Fruit fly (Drosophila melanogaster) whole organism, embryonic: Measurements from ENCODE around the gene CG32206.

Experiments
- Bdp1 ChIP-seq: fragments of 200-800 bp; sonication (Bioruptor generic); optimal IDR thresholded peaks from 3 replicates; lab custom pipeline; 2016; ENCODE audit warnings: missing biosample characterization, missing genetic modification characterization
- C15 ChIP-seq: fragments of 200-800 bp; sonication (Bioruptor generic); IDR thresholded peaks from 3 replicates; pipeline ENCODE4 v1.3.6; 2022; ENCODE audit warnings: missing biosample characterization, missing genetic modification characterization
- CG10267 ChIP-seq: fragments of 200-800 bp; sonication (Bioruptor generic); optimal IDR thresholded peaks from 2 replicates; lab custom pipeline; 2018; ENCODE audit warnings: missing biosample characterization, mild to moderate bottlenecking, missing genetic modification characterization, moderate library complexity
- CG11398 ChIP-seq: fragments of 200-800 bp; sonication (Bioruptor generic); optimal IDR thresholded peaks from 2 replicates; lab custom pipeline; 2016; ENCODE audit warnings: missing biosample characterization, missing genetic modification characterization
- CG12104 ChIP-seq: fragments of 200-800 bp; sonication (Bioruptor generic); optimal IDR thresholded peaks from 3 replicates; lab custom pipeline; 2016; ENCODE audit warnings: missing biosample characterization, missing genetic modification characterization
- CG12942 ChIP-seq: fragments of 200-800 bp; sonication (Bioruptor generic); optimal IDR thresholded peaks from 3 replicates; lab custom pipeline; 2016; ENCODE audit warnings: missing biosample characterization, missing genetic modification characterization
- CG13424 ChIP-seq: fragments of 200-800 bp; sonication (Bioruptor generic); optimal IDR thresholded peaks from 2 replicates; lab custom pipeline; 2019; ENCODE audit warnings: missing biosample characterization, mild to moderate bottlenecking, missing genetic modification characterization, moderate library complexity
- CG13894 ChIP-seq: fragments of 200-800 bp; sonication (Bioruptor generic); optimal IDR thresholded peaks from 3 replicates; lab custom pipeline; 2018; ENCODE audit warnings: missing biosample characterization, mild to moderate bottlenecking, missing genetic modification characterization, moderate library complexity
- CG14050 ChIP-seq: fragments of 200-800 bp; sonication (Bioruptor generic); IDR thresholded peaks from 3 replicates; pipeline ENCODE4 v1.3.6; 2022; ENCODE audit warnings: missing biosample characterization, missing genetic modification characterization
- CG17186 ChIP-seq: fragments of 200-800 bp; sonication (Bioruptor generic); optimal IDR thresholded peaks from 3 replicates; lab custom pipeline; 2017; ENCODE audit warnings: missing biosample characterization, missing genetic modification reagents, missing genetic modification characterization
- CG1832 ChIP-seq: fragments of 200-800 bp; sonication (Bioruptor generic); optimal IDR thresholded peaks from 2 replicates; lab custom pipeline; 2017; ENCODE audit warnings: missing biosample characterization, mild to moderate bottlenecking, missing genetic modification characterization, inconsistent platforms
- CG2889 ChIP-seq: fragments of 200-800 bp; sonication (Bioruptor generic); IDR thresholded peaks from 3 replicates; pipeline ENCODE4 v1.3.6; 2022; ENCODE audit warnings: missing biosample characterization, missing genetic modification characterization
- CG30431 ChIP-seq: fragments of 200-800 bp; sonication (Bioruptor generic); optimal IDR thresholded peaks from 2 replicates; lab custom pipeline; 2017; ENCODE audit warnings: missing biosample characterization, missing genetic modification characterization
- CG31224 ChIP-seq: fragments of 200-800 bp; sonication (Bioruptor generic); IDR thresholded peaks from 2 replicates; pipeline ENCODE4 v1.3.6; 2022; ENCODE audit warnings: missing biosample characterization, missing genetic modification characterization
- CG32767 ChIP-seq: fragments of 200-800 bp; sonication (Bioruptor generic); IDR thresholded peaks from 2 replicates; pipeline ENCODE4 v1.3.6; 2022; ENCODE audit warnings: missing biosample characterization, missing genetic modification characterization
- CG3281 ChIP-seq: fragments of 200-800 bp; sonication (Bioruptor generic); optimal IDR thresholded peaks from 3 replicates; lab custom pipeline; 2017; ENCODE audit warnings: missing biosample characterization, mild to moderate bottlenecking, missing genetic modification characterization
- CG33213 ChIP-seq: fragments of 200-800 bp; sonication (Bioruptor generic); optimal IDR thresholded peaks from 3 replicates; lab custom pipeline; 2016; ENCODE audit warnings: missing biosample characterization, missing genetic modification characterization
- CG34376 ChIP-seq: fragments of 200-800 bp; sonication (Bioruptor generic); optimal IDR thresholded peaks from 2 replicates; lab custom pipeline; 2018; ENCODE audit warnings: missing biosample characterization, mild to moderate bottlenecking, missing genetic modification characterization
- CG7556 ChIP-seq: fragments of 200-800 bp; sonication (Bioruptor generic); optimal IDR thresholded peaks from 2 replicates; lab custom pipeline; 2017; ENCODE audit warnings: missing biosample characterization, mild to moderate bottlenecking, missing genetic modification characterization
- CG7928 ChIP-seq: fragments of 200-800 bp; sonication (Bioruptor generic); optimal IDR thresholded peaks from 2 replicates; lab custom pipeline; 2017; ENCODE audit warnings: missing biosample characterization, mild to moderate bottlenecking, missing genetic modification characterization
- CG8089 ChIP-seq: fragments of 200-800 bp; sonication (Bioruptor generic); optimal IDR thresholded peaks from 3 replicates; lab custom pipeline; 2016; ENCODE audit warnings: missing biosample characterization, missing genetic modification characterization
- CG9932 ChIP-seq: fragments of 200-800 bp; sonication (Bioruptor generic); IDR thresholded peaks from 2 replicates; pipeline ENCODE4 v1.3.6; 2022; ENCODE audit warnings: missing biosample characterization, missing genetic modification characterization
- D ChIP-seq, 2 experiments: fragments of 200-800 bp in 1 of 2; fragments of >200 bp in 1 of 2; sonication (Bioruptor generic) in 1 of 2; optimal IDR thresholded peaks; 2 replicates in 1 of 2; 3 replicates in 1 of 2; lab custom pipeline; 2017; ENCODE audit warnings: mild to moderate bottlenecking in 1 of 2, missing biosample characterization in 1 of 2, missing genetic modification characterization in 1 of 2, missing genetic modification reagents in 1 of 2
- Dip3 ChIP-seq: fragments of 200-800 bp; sonication (Bioruptor generic); optimal IDR thresholded peaks from 3 replicates; lab custom pipeline; 2016; ENCODE audit warnings: missing biosample characterization, missing genetic modification characterization
- Hr78 ChIP-seq, 2 experiments: fragments of 200-800 bp in 1 of 2; fragments of >200 bp in 1 of 2; sonication (Bioruptor generic) in 1 of 2; optimal IDR thresholded peaks; 2 replicates each; lab custom pipeline; 2017 to 2019; ENCODE audit warnings: missing biosample characterization in 2 of 2, missing genetic modification characterization in 2 of 2, mild to moderate bottlenecking in 1 of 2, moderate library complexity in 1 of 2
- Myb ChIP-seq: fragments of 200-800 bp; sonication (Bioruptor generic); optimal IDR thresholded peaks from 2 replicates; lab custom pipeline; 2016; ENCODE audit warnings: missing biosample characterization, missing genetic modification characterization
- Pdp1 ChIP-seq, 2 experiments: fragments of 200-800 bp; sonication (Bioruptor generic); optimal IDR thresholded peaks; 3 replicates each; lab custom pipeline; 2016; ENCODE audit warnings: missing biosample characterization in 2 of 2, missing genetic modification characterization in 2 of 2, mild to moderate bottlenecking in 1 of 2, moderate library complexity in 1 of 2
- Sox100B ChIP-seq: fragments of 200-800 bp; sonication (Bioruptor generic); optimal IDR thresholded peaks from 3 replicates; lab custom pipeline; 2018; ENCODE audit warnings: missing biosample characterization, mild to moderate bottlenecking, missing genetic modification characterization
- Spps ChIP-seq: fragments of 200-800 bp; sonication (Bioruptor generic); optimal IDR thresholded peaks from 2 replicates; lab custom pipeline; 2018; ENCODE audit warnings: missing biosample characterization, mild to moderate bottlenecking, missing genetic modification characterization
- Ssrp ChIP-seq: fragments of 200-800 bp; sonication (Bioruptor generic); optimal IDR thresholded peaks from 2 replicates; lab custom pipeline; 2018; ENCODE audit warnings: missing biosample characterization, mild to moderate bottlenecking, missing genetic modification characterization, moderate library complexity
- Stat92E ChIP-seq, 3 experiments: fragments of >200 bp in 2 of 3; fragments of 200-800 bp in 1 of 3; sonication (Bioruptor generic) in 1 of 3; optimal IDR thresholded peaks; 2 replicates each; lab custom pipeline; 2017 to 2019; ENCODE audit warnings: missing biosample characterization in 3 of 3, missing genetic modification characterization in 3 of 3, mild to moderate bottlenecking in 1 of 3, moderate library complexity in 1 of 3
- TFAM ChIP-seq: fragments of 200-800 bp; sonication (Bioruptor generic); optimal IDR thresholded peaks from 2 replicates; lab custom pipeline; 2017; ENCODE audit warnings: missing biosample characterization, missing genetic modification characterization, inconsistent platforms
- Taf1 ChIP-seq: fragments of 200-800 bp; sonication (Bioruptor generic); IDR thresholded peaks from 2 replicates; pipeline ENCODE4 v1.3.6; 2022; ENCODE audit warnings: missing biosample characterization, missing genetic modification characterization
- ase ChIP-seq: fragments of 200-800 bp; sonication (Bioruptor generic); IDR thresholded peaks from 3 replicates; pipeline ENCODE4 v1.3.6; 2022; ENCODE audit warnings: missing biosample characterization, missing genetic modification characterization
- bbx ChIP-seq: fragments of 200-800 bp; sonication (Bioruptor generic); IDR thresholded peaks from 2 replicates; pipeline ENCODE4 v1.3.6; 2022; ENCODE audit warnings: missing biosample characterization, missing genetic modification characterization; ENCODE audit not compliant: partially characterized antibody
- fd102C ChIP-seq: fragments of 200-800 bp; sonication (Bioruptor generic); optimal IDR thresholded peaks from 2 replicates; lab custom pipeline; 2018; ENCODE audit warnings: missing biosample characterization, mild to moderate bottlenecking, missing genetic modification characterization, moderate library complexity
- gfzf ChIP-seq: fragments of 200-800 bp; sonication (Bioruptor generic); optimal IDR thresholded peaks from 2 replicates; lab custom pipeline; 2016; ENCODE audit warnings: missing biosample characterization, mild to moderate bottlenecking, missing genetic modification characterization, moderate library complexity
- inv ChIP-seq: fragments of 200-800 bp; sonication (Bioruptor generic); IDR thresholded peaks from 2 replicates; pipeline ENCODE4 v1.3.6; 2022; ENCODE audit warnings: missing biosample characterization, missing genetic modification characterization; ENCODE audit not compliant: partially characterized antibody
- jumu ChIP-seq: fragments of 200-800 bp; sonication (Bioruptor generic); optimal IDR thresholded peaks from 3 replicates; lab custom pipeline; 2016; ENCODE audit warnings: missing biosample characterization, missing genetic modification characterization
- nau ChIP-seq: fragments of 200-800 bp; sonication (Bioruptor generic); optimal IDR thresholded peaks from 3 replicates; lab custom pipeline; 2017; ENCODE audit warnings: missing biosample characterization, mild to moderate bottlenecking, missing genetic modification characterization, missing genetic modification reagents
- pnt ChIP-seq: fragments of 200-800 bp; sonication (Bioruptor generic); optimal IDR thresholded peaks from 3 replicates; lab custom pipeline; 2016; ENCODE audit warnings: missing biosample characterization, missing genetic modification characterization
- pros ChIP-seq: fragments of 200-800 bp; sonication (Bioruptor generic); optimal IDR thresholded peaks from 3 replicates; lab custom pipeline; 2019; ENCODE audit warnings: missing biosample characterization, mild to moderate bottlenecking, missing genetic modification characterization, moderate library complexity
- scrt ChIP-seq: fragments of 200-800 bp; sonication (Bioruptor generic); optimal IDR thresholded peaks from 2 replicates; lab custom pipeline; 2018; ENCODE audit warnings: missing biosample characterization, mild to moderate bottlenecking, missing genetic modification characterization, moderate library complexity
- sna ChIP-seq: fragments of 200-800 bp; sonication (Bioruptor generic); IDR thresholded peaks from 2 replicates; pipeline ENCODE4 v1.3.6; 2022; ENCODE audit warnings: missing biosample characterization, missing genetic modification characterization; ENCODE audit not compliant: partially characterized antibody
- tll ChIP-seq, 2 experiments: fragments of 200-800 bp in 1 of 2; fragments of >200 bp in 1 of 2; sonication (Bioruptor generic) in 1 of 2; optimal IDR thresholded peaks; 2 replicates each; lab custom pipeline; 2017 to 2019; ENCODE audit warnings: missing biosample characterization in 2 of 2, missing genetic modification characterization in 2 of 2, mild to moderate bottlenecking in 1 of 2, moderate library complexity in 1 of 2
- wdn ChIP-seq: fragments of 200-800 bp; sonication (Bioruptor generic); IDR thresholded peaks from 2 replicates; pipeline ENCODE4 v1.3.6; 2022; ENCODE audit warnings: missing biosample characterization, missing genetic modification characterization
- wor ChIP-seq: fragments of 200-800 bp; sonication (Bioruptor generic); IDR thresholded peaks from 2 replicates; pipeline ENCODE4 v1.3.6; 2022; ENCODE audit warnings: missing biosample characterization, missing genetic modification characterization

CG32206 gene

dm6 chr3L:19446394-19447349 lies 34.0 kb upstream of the CG32206 start, which contains the start of the genes CG33062 and Chd3 (continued):
- TF ChIP-seq wor (GFP tag; lab: Robert Waterston, UW) (0 out of 2 replicates have a peak, but pooled peaks have one; percentile 16), CG32767 (no peak), sna (GFP tag; lab: Robert Waterston, UW) (no peak), CG13894 (no peak), Myb (no peak), Stat92E (GFP tag; optimal IDR thresholded peaks at IDR 0.05; lab: Kevin White, UChicago) (no peak), Sox100B (GFP tag; lab: Kevin White, UChicago) (no peak), inv (no peak), Taf1 (GFP tag; lab: Robert Waterston, UW) (no peak), Hr78 (GFP tag; optimal IDR thresholded peaks at IDR 0.05; lab: Kevin White, UChicago) (no peak), scrt (GFP tag; lab: Kevin White, UChicago) (no peak), CG8089 (no peak), CG12942 (GFP tag; lab: Kevin White, UChicago) (no peak), nau (no peak), pnt (GFP tag; lab: Kevin White, UChicago) (no peak), bbx (GFP tag; lab: Robert Waterston, UW) (no peak), CG9932 (GFP tag; lab: Robert Waterston, UW) (peak; percentile 52; the same call in 1 of the 2 replicates), CG7556 (GFP tag; lab: Kevin White, UChicago) (no peak), CG34376 (no peak), CG30431 (GFP tag; lab: Kevin White, UChicago) (peak; percentile 53), Dip3 (GFP tag; lab: Kevin White, UChicago) (no peak), CG31224 (peak; percentile 22; the same call in 1 of the 2 replicates), D (optimal IDR thresholded peaks at IDR 0.05; lab: Kevin White, UChicago) (no peak), D (GFP tag; optimal IDR thresholded peaks at IDR 0.05; lab: Kevin White, UChicago) (no peak), CG17186 (no peak), Spps (tag; lab: Kevin White, UChicago) (no peak), Bdp1 (no peak), CG33213 (GFP tag; lab: Kevin White, UChicago) (no peak), wdn (GFP tag; lab: Robert Waterston, UW) (no peak), CG14050 (GFP tag; lab: Robert Waterston, UW) (no peak), jumu (peak; percentile 7), Ssrp (tag; lab: Kevin White, UChicago) (no peak), gfzf (GFP tag; lab: Kevin White, UChicago) (peak; percentile 36), CG13424 (tag; lab: Kevin White, UChicago) (peak; percentile 23), CG2889 (GFP tag; lab: Robert Waterston, UW) (no peak), CG12104 (GFP tag; lab: Kevin White, UChicago) (no peak), TFAM (no peak), CG10267 (tag; lab: Kevin White, UChicago) (peak; percentile 11), pros (GFP tag; lab: Kevin White, UChicago) (no peak), tll (GFP tag; optimal IDR thresholded peaks at IDR 0.05; lab: Kevin White, UChicago) (no peak), CG1832 (GFP tag; lab: Kevin White, UChicago) (no peak), CG11398 (GFP tag; lab: Kevin White, UChicago) (no peak), C15 (no peak), CG7928 (GFP tag; lab: Kevin White, UChicago) (no peak), ase (GFP tag; lab: Robert Waterston, UW) (no peak), fd102C (GFP tag; lab: Kevin White, UChicago) (no peak), Pdp1 (GFP tag; optimal IDR thresholded peaks at IDR 0.05; lab: Kevin White, UChicago) (no peak), CG3281 (GFP tag; lab: Kevin White, UChicago) (no peak)
